Fruit fly (Drosophila melanogaster): ENCODE results near the gene Ctl1.

DNA sequence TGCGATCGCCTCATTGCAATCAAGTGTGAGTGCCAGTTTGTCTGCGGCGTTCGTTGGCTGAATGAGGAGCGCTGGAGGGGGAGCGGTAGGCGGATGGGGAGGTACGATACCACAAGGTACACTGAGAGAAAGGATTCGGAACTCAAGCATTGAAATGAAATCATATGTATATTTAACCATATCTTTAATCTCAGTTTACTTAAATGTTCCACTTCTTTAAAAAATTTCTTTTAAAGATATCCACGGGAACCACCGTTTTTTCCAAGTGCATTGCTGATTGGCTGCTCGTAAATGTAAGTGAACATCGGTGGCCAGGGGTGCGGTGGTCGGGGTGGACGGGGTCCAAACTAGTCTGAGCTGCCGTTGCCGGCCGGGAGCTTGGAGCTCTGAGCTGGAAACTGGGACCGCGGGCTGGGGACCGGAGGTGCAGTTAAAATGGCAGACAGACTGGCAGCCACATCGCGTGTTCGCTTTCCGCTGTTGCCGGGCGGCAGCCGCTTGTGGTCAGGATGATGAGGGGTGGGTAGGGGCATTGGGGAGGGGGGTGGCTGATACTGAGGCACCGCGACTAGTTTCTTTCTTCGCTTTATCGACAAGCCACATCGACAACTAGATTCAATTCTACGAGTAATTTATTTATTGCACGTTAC is 49.5 kb upstream of the Ctl1 start:
- TF ChIP-seq CG15710 (tag; optimal IDR thresholded peaks at IDR 0.05), result peak; percentile 99
- peak; percentile 99 for TF ChIP-seq CG32121 (GFP tag; IDR thresholded peaks at IDR 0.05)
